Worm (Caenorhabditis elegans) whole organism, late embryonic: Measurements from ENCODE around the gene srj-33.

Experiments
- C08G9.2 ChIP-seq: sonication (generic microtip); optimal IDR thresholded peaks from 2 replicates; lab custom pipeline; 2016; ENCODE audit warnings: mild to moderate bottlenecking, missing genetic modification characterization, moderate library complexity, missing compliant biosample characterization
- F13H6.1 ChIP-seq: sonication (generic microtip); optimal IDR thresholded peaks from 2 replicates; lab custom pipeline; 2016; ENCODE audit warnings: missing genetic modification characterization, missing compliant biosample characterization
- K02D7.2 ChIP-seq: sonication (generic microtip); optimal IDR thresholded peaks from 2 replicates; lab custom pipeline; 2017; ENCODE audit warnings: mild to moderate bottlenecking, missing genetic modification characterization, missing compliant biosample characterization
- K09A11.1 ChIP-seq: sonication (generic microtip); optimal IDR thresholded peaks from 2 replicates; lab custom pipeline; 2017; ENCODE audit warnings: antibody characterized with exemption, mild to moderate bottlenecking, missing genetic modification characterization, missing compliant biosample characterization; ENCODE audit not compliant: insufficient read depth
- T23F11.4 ChIP-seq: fragments of 200-800 bp; sonication (Bioruptor generic); optimal IDR thresholded peaks from 2 replicates; lab custom pipeline; 2018; ENCODE audit warnings: mild to moderate bottlenecking, missing genetic modification characterization, missing compliant biosample characterization
- Y22D7AL.16 ChIP-seq: sonication (generic microtip); optimal IDR thresholded peaks from 2 replicates; lab custom pipeline; 2016; ENCODE audit warnings: missing genetic modification characterization, missing compliant biosample characterization
- ahr-1 ChIP-seq: sonication (generic microtip); optimal IDR thresholded peaks from 2 replicates; lab custom pipeline; 2016; ENCODE audit warnings: missing genetic modification characterization, missing compliant biosample characterization
- ceh-14 ChIP-seq: sonication (generic microtip); optimal IDR thresholded peaks from 2 replicates; lab custom pipeline; 2016; ENCODE audit warnings: missing genotype, missing genetic modification characterization, missing compliant biosample characterization
- ceh-18 ChIP-seq: sonication (generic microtip); optimal IDR thresholded peaks from 2 replicates; lab custom pipeline; 2016; ENCODE audit warnings: missing genetic modification characterization, missing compliant biosample characterization
- ceh-24 ChIP-seq: sonication (generic microtip); optimal IDR thresholded peaks from 2 replicates; lab custom pipeline; 2016; ENCODE audit warnings: mild to moderate bottlenecking, missing genetic modification characterization, missing compliant biosample characterization
- ceh-30 ChIP-seq: fragments of 150-350 bp; optimal IDR thresholded peaks from 2 replicates; lab custom pipeline; 2014; ENCODE audit warnings: missing biosample characterization, missing genetic modification characterization
- ceh-31 ChIP-seq: sonication (generic microtip); optimal IDR thresholded peaks from 2 replicates; lab custom pipeline; 2016; ENCODE audit warnings: missing genetic modification characterization, missing compliant biosample characterization
- ceh-34 ChIP-seq: sonication (generic microtip); optimal IDR thresholded peaks from 2 replicates; lab custom pipeline; 2016; ENCODE audit warnings: mild to moderate bottlenecking, missing genetic modification characterization, missing compliant biosample characterization
- ceh-45 ChIP-seq: fragments of 200-800 bp; sonication (Bioruptor generic); IDR thresholded peaks from 2 replicates; pipeline ENCODE4 v1.3.6; 2022; ENCODE audit warnings: missing genetic modification reagents, missing genetic modification characterization, missing compliant biosample characterization
- ceh-48 ChIP-seq: sonication (generic microtip); optimal IDR thresholded peaks from 2 replicates; lab custom pipeline; 2016; ENCODE audit warnings: missing genetic modification characterization, inconsistent platforms, missing compliant biosample characterization
- ceh-6 ChIP-seq: fragments of 200-800 bp; sonication (Bioruptor generic); optimal IDR thresholded peaks from 2 replicates; lab custom pipeline; 2018; ENCODE audit warnings: mild to moderate bottlenecking, missing genetic modification characterization, missing compliant biosample characterization
- ceh-9 ChIP-seq: sonication (generic microtip); optimal IDR thresholded peaks from 2 replicates; lab custom pipeline; 2016; ENCODE audit warnings: mild to moderate bottlenecking, missing genetic modification characterization, inconsistent platforms, missing compliant biosample characterization
- che-1 ChIP-seq: sonication (generic microtip); optimal IDR thresholded peaks from 2 replicates; lab custom pipeline; 2016; ENCODE audit warnings: mild to moderate bottlenecking, missing genetic modification characterization, missing compliant biosample characterization
- dmd-4 ChIP-seq: sonication (generic microtip); optimal IDR thresholded peaks from 2 replicates; lab custom pipeline; 2016; ENCODE audit warnings: borderline replicate concordance, missing genetic modification characterization, missing compliant biosample characterization
- elt-4 ChIP-seq: sonication (generic microtip); optimal IDR thresholded peaks from 2 replicates; lab custom pipeline; 2016; ENCODE audit warnings: missing genetic modification characterization, missing compliant biosample characterization
- eyg-1 ChIP-seq: sonication (generic microtip); optimal IDR thresholded peaks from 2 replicates; lab custom pipeline; 2016; ENCODE audit warnings: missing genotype, missing genetic modification characterization, missing compliant biosample characterization
- fkh-10 ChIP-seq: fragments of 150-350 bp; optimal IDR thresholded peaks from 2 replicates; lab custom pipeline; 2014; ENCODE audit warnings: missing biosample characterization, missing genetic modification reagents, missing genetic modification characterization
- gmeb-2 ChIP-seq: sonication (generic microtip); optimal IDR thresholded peaks from 2 replicates; lab custom pipeline; 2016; ENCODE audit warnings: missing genetic modification characterization, inconsistent platforms, missing compliant biosample characterization
- hlh-30 ChIP-seq: sonication (generic microtip); optimal IDR thresholded peaks from 2 replicates; lab custom pipeline; 2017; ENCODE audit warnings: antibody characterized with exemption, missing genetic modification characterization, missing compliant biosample characterization; ENCODE audit not compliant: insufficient read depth
- hlh-6 ChIP-seq: sonication (generic microtip); optimal IDR thresholded peaks from 2 replicates; lab custom pipeline; 2016; ENCODE audit warnings: missing genotype, missing genetic modification characterization, missing compliant biosample characterization
- hlh-8 ChIP-seq: sonication (generic microtip); optimal IDR thresholded peaks from 2 replicates; lab custom pipeline; 2016; ENCODE audit warnings: missing genotype, missing genetic modification characterization, missing compliant biosample characterization
- lim-6 ChIP-seq: sonication (generic microtip); optimal IDR thresholded peaks from 2 replicates; lab custom pipeline; 2016; ENCODE audit warnings: missing genetic modification characterization, missing compliant biosample characterization
- madf-2 ChIP-seq: sonication (generic microtip); optimal IDR thresholded peaks from 2 replicates; lab custom pipeline; 2017; ENCODE audit warnings: missing genetic modification characterization, missing compliant biosample characterization
- mec-3 ChIP-seq: sonication (generic microtip); optimal IDR thresholded peaks from 2 replicates; lab custom pipeline; 2016; ENCODE audit warnings: borderline replicate concordance, missing genetic modification characterization, missing compliant biosample characterization
- nhr-11 ChIP-seq: fragments of 150-350 bp; optimal IDR thresholded peaks from 2 replicates; lab custom pipeline; 2014; ENCODE audit warnings: missing biosample characterization, missing genetic modification characterization
- npax-4 ChIP-seq: sonication (generic microtip); optimal IDR thresholded peaks from 2 replicates; lab custom pipeline; 2016; ENCODE audit warnings: missing genetic modification characterization, missing compliant biosample characterization
- odd-2 ChIP-seq: sonication (generic microtip); optimal IDR thresholded peaks from 2 replicates; lab custom pipeline; 2017; ENCODE audit warnings: antibody characterized with exemption, mild to moderate bottlenecking, missing genetic modification characterization, missing compliant biosample characterization
- pat-9 ChIP-seq: fragments of 200-800 bp; sonication (Bioruptor generic); optimal IDR thresholded peaks from 2 replicates; lab custom pipeline; 2018; ENCODE audit warnings: mild to moderate bottlenecking, missing genetic modification characterization, moderate library complexity, missing compliant biosample characterization
- pqm-1 ChIP-seq: sonication (generic microtip); optimal IDR thresholded peaks from 2 replicates; lab custom pipeline; 2016; ENCODE audit warnings: missing genetic modification characterization, missing compliant biosample characterization
- pros-1 ChIP-seq: fragments of 150-350 bp; optimal IDR thresholded peaks from 2 replicates; lab custom pipeline; 2014; ENCODE audit warnings: missing biosample characterization, missing genetic modification reagents, missing genetic modification characterization
- sox-2 ChIP-seq: fragments of 200-800 bp; sonication (Bioruptor generic); IDR thresholded peaks from 2 replicates; pipeline ENCODE4 v1.3.6; 2022; ENCODE audit warnings: missing genetic modification reagents, missing genetic modification characterization, missing compliant biosample characterization
- sox-4 ChIP-seq: sonication (generic microtip); optimal IDR thresholded peaks from 2 replicates; lab custom pipeline; 2017; ENCODE audit warnings: mild to moderate bottlenecking, missing genetic modification characterization, inconsistent platforms, missing compliant biosample characterization
- tbx-7 ChIP-seq: sonication (generic microtip); optimal IDR thresholded peaks from 2 replicates; lab custom pipeline; 2016; ENCODE audit warnings: missing genotype, missing genetic modification characterization, missing compliant biosample characterization
- ttx-3 ChIP-seq: sonication (generic microtip); optimal IDR thresholded peaks from 2 replicates; lab custom pipeline; 2016; ENCODE audit warnings: missing genetic modification reagents, missing genetic modification characterization, missing compliant biosample characterization
- zip-5 ChIP-seq: sonication (generic microtip); optimal IDR thresholded peaks from 2 replicates; lab custom pipeline; 2016; ENCODE audit warnings: missing genetic modification characterization, missing compliant biosample characterization

Gene srj-33

DNA sequence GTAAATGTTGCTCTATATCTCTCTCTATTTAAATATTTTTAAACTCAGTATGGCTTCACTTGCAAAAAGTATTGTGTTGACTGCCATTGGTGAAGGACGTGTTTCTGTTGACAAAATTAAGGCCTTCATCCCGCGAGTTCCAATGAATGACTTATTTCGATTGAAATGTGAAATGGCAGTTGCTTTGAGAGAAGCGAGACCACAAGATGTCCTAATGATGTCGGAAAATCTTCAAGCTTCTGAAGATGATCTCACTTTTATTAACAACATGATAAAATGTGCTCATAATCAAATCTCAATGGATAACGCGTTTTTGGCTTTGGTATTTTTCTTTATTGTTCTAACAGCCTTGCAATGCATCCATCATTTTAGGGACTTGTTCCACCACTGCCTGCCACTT is 16.0 kb downstream of the srj-33 start, which contains the start of gene ceh-75:
Gene ceh-75 (plus strand): TSS at position 50 of the 400 bp plus-strand sequence.
- TF ChIP-seq npax-4 (tag; lab: Kevin White, UChicago), result no peak
- TF ChIP-seq sox-2, result no peak
- TF ChIP-seq elt-4 (tag; lab: Kevin White, UChicago), result no peak
- no peak for TF ChIP-seq fkh-10 (GFP tag; lab: Kevin White, UChicago)
- TF ChIP-seq pros-1 (tag; lab: Kevin White, UChicago), result no peak
- TF ChIP-seq ceh-30 (tag; lab: Kevin White, UChicago), result no peak
- no peak for TF ChIP-seq che-1 (tag; lab: Kevin White, UChicago)
- TF ChIP-seq F13H6.1 (tag; lab: Kevin White, UChicago), result no peak
- TF ChIP-seq ceh-18 (tag; lab: Kevin White, UChicago), result no peak
- no peak for TF ChIP-seq K09A11.1 (tag; lab: Kevin White, UChicago)
- TF ChIP-seq nhr-11 (tag; lab: Kevin White, UChicago), result no peak
- TF ChIP-seq C08G9.2, result no peak
- no peak for TF ChIP-seq gmeb-2 (tag; lab: Kevin White, UChicago)
- no peak for TF ChIP-seq ceh-9 (tag; lab: Kevin White, UChicago)
- TF ChIP-seq odd-2 (tag; lab: Kevin White, UChicago), result no peak
- TF ChIP-seq ceh-45 (GFP tag; lab: Robert Waterston, UW), result no peak
- TF ChIP-seq ceh-34 (tag; lab: Kevin White, UChicago), result no peak
- TF ChIP-seq, all 69 proteins: peak for 0

DNA sequence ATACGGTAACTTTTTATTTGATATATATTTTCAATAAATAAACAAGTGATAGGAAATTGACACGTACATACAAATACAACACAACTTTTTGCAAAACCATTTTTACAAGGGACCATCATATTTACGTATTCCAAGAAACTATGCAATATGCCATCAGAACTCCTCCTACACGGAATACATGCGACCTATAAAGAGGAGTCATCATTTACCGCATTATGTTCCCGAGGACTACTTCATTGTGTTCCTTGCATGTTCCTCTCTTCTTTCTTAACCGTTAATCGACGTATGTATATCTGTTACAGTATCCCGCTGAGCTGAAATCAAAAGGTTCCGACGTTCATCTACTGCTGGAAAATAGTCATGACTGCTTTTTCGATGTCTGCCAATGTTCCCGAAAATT is 18.9 kb downstream of the srj-33 start, which contains the start of gene C50H2.5:
Gene C50H2.5 (plus strand): TSS at position 301 of the 400 bp plus-strand sequence.
- no peak for TF ChIP-seq ttx-3
- TF ChIP-seq, all 69 proteins: peak for 0

DNA sequence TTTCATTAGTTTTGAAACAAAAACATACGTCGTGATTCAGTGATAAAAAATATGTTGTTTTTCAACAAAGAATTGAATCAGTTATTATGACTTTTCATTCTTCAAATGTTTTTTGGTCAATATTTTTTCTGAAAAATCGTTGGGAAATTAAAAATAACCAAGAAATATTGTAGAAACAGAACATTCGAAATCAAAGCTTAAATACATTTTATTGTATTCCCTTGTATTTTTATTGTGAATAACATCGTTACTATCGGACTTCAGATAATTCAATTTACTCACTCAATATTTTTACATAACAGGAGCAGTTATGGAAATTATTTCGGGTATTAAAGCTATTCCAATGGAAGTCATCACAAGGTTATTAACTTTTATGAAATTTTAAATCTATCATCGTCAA is 20.7 kb downstream of the srj-33 start, which contains the start of gene C50H2.4:
Gene C50H2.4 (plus strand): TSS at position 301 of the 400 bp plus-strand sequence.
- TF ChIP-seq ceh-14 (tag; lab: Kevin White, UChicago) (no peak), ceh-31 (tag; lab: Kevin White, UChicago) (no peak), ceh-18 (tag; lab: Kevin White, UChicago) (no peak), gmeb-2 (tag; lab: Kevin White, UChicago) (no peak), che-1 (tag; lab: Kevin White, UChicago) (no peak), zip-5 (no peak), pqm-1 (tag; lab: Kevin White, UChicago) (no peak), hlh-6 (tag; lab: Kevin White, UChicago) (no peak), tbx-7 (tag; lab: Kevin White, UChicago) (no peak), ceh-9 (tag; lab: Kevin White, UChicago) (no peak), madf-2 (no peak), T23F11.4 (GFP tag; lab: Kevin White, UChicago) (no peak), hlh-8 (tag; lab: Kevin White, UChicago) (no peak), Y22D7AL.16 (tag; lab: Kevin White, UChicago) (no peak)
- TF ChIP-seq, all 69 proteins: peak for 0

ce11 chrV:9915021-9915420 is 22.3 kb downstream of the srj-33 start, which contains the start of gene mec-9:
Gene mec-9 (minus strand): TSS chrV:9915121.
- TF ChIP-seq eyg-1 (no peak), tbx-7 (tag; lab: Kevin White, UChicago) (no peak), hlh-30 (tag; lab: Kevin White, UChicago) (no peak), K02D7.2 (tag; lab: Kevin White, UChicago) (no peak), ceh-24 (no peak), ahr-1 (tag; lab: Kevin White, UChicago) (no peak), mec-3 (tag; lab: Kevin White, UChicago) (no peak), nhr-11 (tag; lab: Kevin White, UChicago) (no peak), Y22D7AL.16 (tag; lab: Kevin White, UChicago) (no peak), K09A11.1 (tag; lab: Kevin White, UChicago) (no peak), pat-9 (tag; lab: Kevin White, UChicago) (no peak), sox-4 (tag; lab: Kevin White, UChicago) (no peak), ceh-48 (tag; lab: Kevin White, UChicago) (no peak), odd-2 (tag; lab: Kevin White, UChicago) (no peak), ceh-6 (GFP tag; lab: Kevin White, UChicago) (no peak), dmd-4 (no peak), lim-6 (tag; lab: Kevin White, UChicago) (no peak)
- TF ChIP-seq, all 69 proteins: peak for 0
